Worm (Caenorhabditis elegans) whole organism, L2 larva: Measurements from ENCODE around the gene K10G6.9.
A peak's percentile ranks its signal among the peaks of the same experiment; 100 is the strongest.

ENCODE experiments used
- C34F6.9 ChIP-seq: fragments of 150-350 bp; optimal IDR thresholded peaks from 2 replicates; lab custom pipeline; 2014; ENCODE audit warnings: missing biosample characterization, missing genetic modification characterization
- F13H6.1 ChIP-seq: sonication (generic microtip); optimal IDR thresholded peaks from 2 replicates; lab custom pipeline; 2016; ENCODE audit warnings: missing genetic modification characterization, missing compliant biosample characterization
- R02D3.7 ChIP-seq: fragments of 150-350 bp; optimal IDR thresholded peaks from 2 replicates; lab custom pipeline; 2014; ENCODE audit warnings: missing biosample characterization, missing genetic modification characterization
- Y55F3AM.14 ChIP-seq: fragments of 200-800 bp; sonication (Bioruptor generic); optimal IDR thresholded peaks from 2 replicates; lab custom pipeline; 2018; ENCODE audit warnings: mild to moderate bottlenecking, missing genetic modification characterization, missing compliant biosample characterization
- ZK546.5 ChIP-seq: sonication (generic microtip); optimal IDR thresholded peaks from 2 replicates; lab custom pipeline; 2017; ENCODE audit warnings: missing biosample characterization, missing genetic modification characterization
- alr-1 ChIP-seq: fragments of 150-350 bp; optimal IDR thresholded peaks from 2 replicates; lab custom pipeline; 2014; ENCODE audit warnings: missing biosample characterization, missing genetic modification characterization
- aly-2 ChIP-seq: fragments of 150-350 bp; optimal IDR thresholded peaks from 2 replicates; lab custom pipeline; 2014; ENCODE audit warnings: missing biosample characterization, missing genetic modification characterization
- ama-1 ChIP-seq: fragments of 150-350 bp; optimal IDR thresholded peaks from 2 replicates; lab custom pipeline; 2018; ENCODE audit warnings: inconsistent platforms
- blmp-1 ChIP-seq: sonication (generic microtip); optimal IDR thresholded peaks from 2 replicates; lab custom pipeline; 2017; ENCODE audit warnings: missing genetic modification characterization, mild to moderate bottlenecking, missing compliant biosample characterization, antibody characterized with exemption, moderate library complexity; ENCODE audit not compliant: insufficient read depth
- ceh-16 ChIP-seq: fragments of 150-350 bp; optimal IDR thresholded peaks from 2 replicates; lab custom pipeline; 2014; ENCODE audit warnings: missing biosample characterization, missing genetic modification characterization
- crh-2 ChIP-seq: sonication (generic microtip); optimal IDR thresholded peaks from 2 replicates; lab custom pipeline; 2017; ENCODE audit warnings: missing biosample characterization, missing genetic modification characterization
- dmd-4 ChIP-seq: sonication (generic microtip); optimal IDR thresholded peaks from 2 replicates; lab custom pipeline; 2017; ENCODE audit warnings: missing biosample characterization, missing genetic modification characterization
- egl-27 ChIP-seq: sonication (generic microtip); optimal IDR thresholded peaks from 3 replicates; lab custom pipeline; 2017; ENCODE audit warnings: missing biosample characterization, missing genetic modification reagents, missing genetic modification characterization
- elt-1 ChIP-seq: fragments of 150-350 bp; optimal IDR thresholded peaks from 2 replicates; lab custom pipeline; 2014; ENCODE audit warnings: missing biosample characterization, missing genetic modification characterization
- elt-3 ChIP-seq: sonication (generic microtip); optimal IDR thresholded peaks from 2 replicates; lab custom pipeline; 2017; ENCODE audit warnings: missing biosample characterization, missing genetic modification characterization
- fos-1 ChIP-seq: fragments of 150-350 bp; optimal IDR thresholded peaks from 2 replicates; lab custom pipeline; 2014; ENCODE audit warnings: missing biosample characterization, missing genetic modification characterization
- gmeb-1 ChIP-seq: fragments of 150-350 bp; optimal IDR thresholded peaks from 2 replicates; lab custom pipeline; 2014; ENCODE audit warnings: missing biosample characterization, missing genetic modification characterization
- lin-11 ChIP-seq: fragments of 150-350 bp; sonication (generic microtip); optimal IDR thresholded peaks from 2 replicates; lab custom pipeline; 2014; ENCODE audit warnings: missing biosample characterization, missing genetic modification characterization, inconsistent platforms, mixed read lengths
- lin-13 ChIP-seq: fragments of 150-350 bp; optimal IDR thresholded peaks from 2 replicates; lab custom pipeline; 2014; ENCODE audit warnings: missing biosample characterization, missing genetic modification reagents, missing genetic modification characterization
- lin-39 ChIP-seq: fragments of 150-350 bp; optimal IDR thresholded peaks from 2 replicates; lab custom pipeline; 2014; ENCODE audit warnings: missing biosample characterization, missing genetic modification reagents, missing genetic modification characterization
- lsy-2 ChIP-seq, 2 experiments: fragments of 150-350 bp in 1 of 2; sonication (generic microtip) in 1 of 2; optimal IDR thresholded peaks; 2 replicates each; lab custom pipeline; 2014 to 2017; ENCODE audit warnings: missing biosample characterization in 2 of 2, missing genetic modification characterization in 2 of 2
- mab-5 ChIP-seq: fragments of 150-350 bp; optimal IDR thresholded peaks from 2 replicates; lab custom pipeline; 2014; ENCODE audit warnings: missing biosample characterization, missing genetic modification characterization
- mbf-1 ChIP-seq: sonication (generic microtip); optimal IDR thresholded peaks from 2 replicates; lab custom pipeline; 2017; ENCODE audit warnings: missing biosample characterization, missing genetic modification characterization
- mdl-1 ChIP-seq, 2 experiments: fragments of 150-350 bp in 1 of 2; sonication (generic microtip) in 1 of 2; optimal IDR thresholded peaks; 2 replicates each; lab custom pipeline; 2017; ENCODE audit warnings: missing biosample characterization in 2 of 2, missing genetic modification characterization in 2 of 2
- nhr-10 ChIP-seq: sonication (generic microtip); optimal IDR thresholded peaks from 2 replicates; lab custom pipeline; 2017; ENCODE audit warnings: missing biosample characterization, missing genetic modification characterization
- nhr-11 ChIP-seq: fragments of 150-350 bp; optimal IDR thresholded peaks from 2 replicates; lab custom pipeline; 2014; ENCODE audit warnings: missing biosample characterization, missing genetic modification characterization
- nhr-12 ChIP-seq: fragments of 150-350 bp; optimal IDR thresholded peaks from 2 replicates; lab custom pipeline; 2014; ENCODE audit warnings: missing biosample characterization, missing genetic modification characterization
- nhr-129 ChIP-seq: fragments of 150-350 bp; optimal IDR thresholded peaks from 2 replicates; lab custom pipeline; 2014; ENCODE audit warnings: missing biosample characterization, missing genetic modification characterization
- nhr-21 ChIP-seq: fragments of 150-350 bp; optimal IDR thresholded peaks from 2 replicates; lab custom pipeline; 2014; ENCODE audit warnings: missing biosample characterization, missing genetic modification characterization
- nhr-23 ChIP-seq: fragments of 150-350 bp; optimal IDR thresholded peaks from 2 replicates; lab custom pipeline; 2014; ENCODE audit warnings: missing biosample characterization, missing genetic modification reagents, missing genetic modification characterization
- nhr-237 ChIP-seq: fragments of 150-350 bp; optimal IDR thresholded peaks from 2 replicates; lab custom pipeline; 2014; ENCODE audit warnings: missing biosample characterization, missing genetic modification characterization
- nhr-6 ChIP-seq: fragments of 150-350 bp; optimal IDR thresholded peaks from 2 replicates; lab custom pipeline; 2014; ENCODE audit warnings: missing biosample characterization, missing genetic modification characterization
- nhr-77 ChIP-seq: fragments of 150-350 bp; optimal IDR thresholded peaks from 2 replicates; lab custom pipeline; 2014; ENCODE audit warnings: missing biosample characterization, missing genetic modification characterization
- sem-4 ChIP-seq: fragments of 150-350 bp; optimal IDR thresholded peaks from 2 replicates; lab custom pipeline; 2014; ENCODE audit warnings: missing biosample characterization, missing genetic modification reagents, missing genetic modification characterization
- skn-1 ChIP-seq: sonication (generic microtip); optimal IDR thresholded peaks from 2 replicates; lab custom pipeline; 2017; ENCODE audit warnings: missing biosample characterization, missing genetic modification characterization
- sma-3 ChIP-seq: sonication (generic microtip); optimal IDR thresholded peaks from 2 replicates; lab custom pipeline; 2016; ENCODE audit warnings: missing genetic modification reagents, missing genetic modification characterization, missing compliant biosample characterization
- sma-9 ChIP-seq, 2 experiments: fragments of 150-350 bp in 1 of 2; sonication (generic microtip) in 1 of 2; optimal IDR thresholded peaks; 2 replicates each; lab custom pipeline; 2014 to 2016; ENCODE audit warnings: missing genetic modification characterization in 2 of 2, mild to moderate bottlenecking in 1 of 2, missing biosample characterization in 1 of 2, missing compliant biosample characterization in 1 of 2, missing genetic modification reagents in 1 of 2, moderate library complexity in 1 of 2
- unc-39 ChIP-seq: fragments of 150-350 bp; optimal IDR thresholded peaks from 2 replicates; lab custom pipeline; 2014; ENCODE audit warnings: missing biosample characterization, missing genetic modification characterization
- unc-55 ChIP-seq: fragments of 150-350 bp; sonication (generic microtip); optimal IDR thresholded peaks from 3 replicates; lab custom pipeline; 2014; ENCODE audit warnings: missing biosample characterization, missing genetic modification reagents, missing genetic modification characterization
- unc-62 ChIP-seq: fragments of 150-350 bp; optimal IDR thresholded peaks from 2 replicates; lab custom pipeline; 2014; ENCODE audit warnings: missing biosample characterization, missing genetic modification reagents, missing genetic modification characterization
- ztf-11 ChIP-seq: sonication (generic microtip); optimal IDR thresholded peaks from 2 replicates; lab custom pipeline; 2017; ENCODE audit warnings: missing biosample characterization, missing genetic modification characterization
- ztf-4 ChIP-seq: fragments of 150-350 bp; optimal IDR thresholded peaks from 2 replicates; lab custom pipeline; 2014; ENCODE audit warnings: missing biosample characterization, missing genetic modification characterization

The K10G6.9 gene

DNA sequence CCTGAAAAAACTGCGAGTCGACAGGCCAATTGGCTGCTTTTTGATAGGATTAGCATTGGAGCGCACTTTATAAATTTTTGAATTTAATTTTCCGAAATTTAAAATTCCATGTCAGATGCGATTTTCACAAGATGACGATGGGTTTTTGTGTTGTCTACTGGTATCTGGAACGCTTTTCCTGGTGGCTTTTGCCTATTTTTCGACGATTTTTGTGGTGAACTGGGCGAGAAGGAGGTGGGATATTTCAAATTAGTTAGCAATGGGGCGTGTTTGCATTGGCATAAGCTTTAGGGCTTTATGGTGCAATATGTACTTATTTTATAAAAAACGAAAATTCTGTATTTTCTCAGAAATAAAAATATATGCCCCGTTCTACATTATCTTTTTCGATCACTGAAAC lies at the start of gene K10G6.9:
K10G6.9 (plus strand) TSS at position 110 of the 400 bp plus-strand sequence.
- TF ChIP-seq ama-1 (lab: Kevin White, UChicago) (peak; percentile 62), mab-5 (tag; lab: Kevin White, UChicago) (no peak), gmeb-1 (tag; lab: Kevin White, UChicago) (no peak)
- TF ChIP-seq, all 48 proteins: peak for 1

DNA sequence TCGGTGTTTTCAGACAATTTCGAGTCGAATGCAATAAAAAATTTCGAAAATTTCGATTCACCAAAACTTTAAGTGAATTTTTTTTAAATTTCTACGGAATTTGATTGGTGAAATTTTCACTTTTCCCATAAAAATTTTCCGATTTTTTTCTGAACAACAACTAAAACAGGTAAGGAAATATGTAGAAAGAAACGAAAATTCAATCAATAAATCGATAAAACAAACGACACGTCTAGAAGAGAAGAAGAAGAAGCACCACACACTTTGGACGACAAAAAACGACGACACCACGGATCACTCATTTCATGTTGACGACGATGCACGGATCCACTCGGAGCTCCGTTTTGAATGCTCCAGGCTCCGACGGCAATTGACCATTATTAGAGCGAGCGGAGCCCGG lies 49.4 kb upstream of the K10G6.9 start:
- TF ChIP-seq alr-1 (tag; lab: Kevin White, UChicago), result no peak
- no peak for TF ChIP-seq sma-9 (GFP tag; optimal IDR thresholded peaks at IDR 0.05; lab: Kevin White, UChicago)
- no peak for TF ChIP-seq sma-9 (tag; optimal IDR thresholded peaks at IDR 0.05; lab: Kevin White, UChicago)
- TF ChIP-seq nhr-11 (tag; lab: Kevin White, UChicago), result no peak
- TF ChIP-seq dmd-4 (tag; lab: Kevin White, UChicago), result no peak
- TF ChIP-seq crh-2 (tag; lab: Kevin White, UChicago), result no peak
- no peak for TF ChIP-seq egl-27 (tag; lab: Kevin White, UChicago)
- TF ChIP-seq lin-39, result no peak
- no peak for TF ChIP-seq nhr-10 (tag; lab: Kevin White, UChicago)
- no peak for TF ChIP-seq blmp-1 (tag; lab: Kevin White, UChicago)
- no peak for TF ChIP-seq lsy-2 (tag; optimal IDR thresholded peaks at IDR 0.05; lab: Kevin White, UChicago)
- no peak for TF ChIP-seq gmeb-1 (tag; lab: Kevin White, UChicago)
- no peak for TF ChIP-seq nhr-129
- no peak for TF ChIP-seq mbf-1 (tag; lab: Kevin White, UChicago)
- no peak for TF ChIP-seq nhr-23 (tag; lab: Kevin White, UChicago)
- no peak for TF ChIP-seq Y55F3AM.14 (GFP tag; lab: Kevin White, UChicago)
- no peak for TF ChIP-seq ceh-16 (tag; lab: Kevin White, UChicago)
- TF ChIP-seq nhr-77 (tag; lab: Kevin White, UChicago), result no peak
- no peak for TF ChIP-seq aly-2 (tag; lab: Kevin White, UChicago)
- no peak for TF ChIP-seq skn-1 (tag; lab: Kevin White, UChicago)

DNA sequence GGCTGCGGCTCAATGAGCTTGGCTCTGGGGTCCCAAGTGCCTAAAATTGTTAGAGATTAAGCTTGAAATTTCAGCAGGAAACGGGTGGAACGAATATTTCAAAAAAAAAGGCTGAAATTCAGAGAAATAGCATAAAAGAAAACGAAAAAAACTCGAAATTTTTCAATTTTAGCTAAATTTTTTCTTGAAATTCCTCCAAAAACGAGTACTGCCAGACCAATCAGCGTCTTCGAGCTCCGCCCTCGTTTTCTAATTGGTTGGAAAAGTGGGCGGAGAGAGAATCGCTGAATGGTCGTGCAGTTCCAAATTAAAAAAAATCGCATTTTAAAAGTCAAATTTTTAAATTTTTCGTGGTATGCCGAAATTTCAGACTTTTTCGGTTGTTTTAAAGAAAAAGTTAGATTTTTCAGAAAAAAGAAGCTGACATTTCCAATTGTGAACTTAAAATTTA lies 44.1 kb upstream of the K10G6.9 start, which contains the start of gene plpp-1.1:
plpp-1.1 (minus strand) TSS at position 51 of the 451 bp plus-strand sequence.
- no peak for TF ChIP-seq sma-3 (GFP tag; lab: Kevin White, UChicago)
- no peak for TF ChIP-seq nhr-77 (tag; lab: Kevin White, UChicago)
- no peak for TF ChIP-seq nhr-6 (tag; lab: Kevin White, UChicago)
- TF ChIP-seq lin-13 (GFP tag; lab: Kevin White, UChicago), result no peak
- TF ChIP-seq unc-55 (GFP tag; lab: Kevin White, UChicago), result no peak

DNA sequence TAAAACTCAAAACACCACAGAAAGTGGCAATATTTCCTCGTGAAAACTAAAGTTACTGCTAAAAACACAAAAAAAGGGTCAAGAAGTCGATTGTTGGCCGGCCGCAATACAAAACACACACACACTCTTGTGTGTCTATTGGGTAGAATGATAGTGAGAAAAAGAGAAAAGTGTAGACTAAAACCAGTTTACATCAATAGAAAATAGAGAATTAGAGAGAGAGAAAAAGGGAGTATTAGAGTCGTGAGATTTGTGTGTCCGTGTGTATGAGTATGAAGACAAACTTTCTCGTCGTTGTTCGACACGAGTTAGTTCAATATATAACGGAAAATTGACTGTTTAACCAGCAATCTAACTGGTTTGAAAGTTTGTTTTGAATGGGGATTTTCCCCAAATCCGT lies 42.6 kb upstream of the K10G6.9 start:
- no peak for TF ChIP-seq dmd-4 (tag; lab: Kevin White, UChicago)
- no peak for TF ChIP-seq unc-62 (GFP tag; lab: Kevin White, UChicago)
- TF ChIP-seq nhr-129, result peak; percentile 73
- no peak for TF ChIP-seq Y55F3AM.14 (GFP tag; lab: Kevin White, UChicago)
- no peak for TF ChIP-seq aly-2 (tag; lab: Kevin White, UChicago)
- TF ChIP-seq sma-3 (GFP tag; lab: Kevin White, UChicago), result peak; percentile 17
- peak; percentile 66 for TF ChIP-seq blmp-1 (tag; lab: Kevin White, UChicago)
- no peak for TF ChIP-seq skn-1 (tag; lab: Kevin White, UChicago)
- TF ChIP-seq F13H6.1, result peak; percentile 72
- no peak for TF ChIP-seq ztf-11 (tag; lab: Kevin White, UChicago)
- no peak for TF ChIP-seq lin-39
- no peak for TF ChIP-seq lin-13 (GFP tag; lab: Kevin White, UChicago)
- TF ChIP-seq ztf-4, result no peak
- TF ChIP-seq mbf-1 (tag; lab: Kevin White, UChicago), result no peak
- no peak for TF ChIP-seq alr-1 (tag; lab: Kevin White, UChicago)
- TF ChIP-seq nhr-10 (tag; lab: Kevin White, UChicago), result no peak
- no peak for TF ChIP-seq ceh-16 (tag; lab: Kevin White, UChicago)
- no peak for TF ChIP-seq gmeb-1 (tag; lab: Kevin White, UChicago)
- TF ChIP-seq lsy-2 (tag; optimal IDR thresholded peaks at IDR 0.05; lab: Kevin White, UChicago), result peak in 1 of 2 experiments; percentile 17
- no peak for TF ChIP-seq nhr-21 (tag; lab: Kevin White, UChicago)
- no peak for TF ChIP-seq elt-1
- no peak for TF ChIP-seq sem-4
- TF ChIP-seq ZK546.5, result no peak
- peak; percentile 27 for TF ChIP-seq crh-2 (tag; lab: Kevin White, UChicago)
- TF ChIP-seq elt-3 (tag; lab: Kevin White, UChicago), result no peak
- TF ChIP-seq nhr-12, result no peak
- no peak for TF ChIP-seq lin-11
- peak; percentile 56 for TF ChIP-seq sma-9 (GFP tag; optimal IDR thresholded peaks at IDR 0.05; lab: Kevin White, UChicago)
- no peak for TF ChIP-seq sma-9 (tag; optimal IDR thresholded peaks at IDR 0.05; lab: Kevin White, UChicago)
- TF ChIP-seq mab-5 (tag; lab: Kevin White, UChicago), result no peak
- no peak for TF ChIP-seq R02D3.7 (tag; lab: Kevin White, UChicago)
- TF ChIP-seq ama-1 (lab: Kevin White, UChicago), result no peak
- TF ChIP-seq nhr-23 (tag; lab: Kevin White, UChicago), result no peak
- TF ChIP-seq unc-55 (GFP tag; lab: Kevin White, UChicago), result peak; percentile 43
- no peak for TF ChIP-seq mdl-1 (tag; optimal IDR thresholded peaks at IDR 0.05; lab: Kevin White, UChicago)
- peak; percentile 35 for TF ChIP-seq C34F6.9 (tag; lab: Kevin White, UChicago)
- TF ChIP-seq nhr-11 (tag; lab: Kevin White, UChicago), result no peak
- no peak for TF ChIP-seq unc-39 (tag; lab: Kevin White, UChicago)
- TF ChIP-seq fos-1, result peak; percentile 67
- no peak for TF ChIP-seq nhr-237 (tag; lab: Kevin White, UChicago)
- TF ChIP-seq egl-27 (tag; lab: Kevin White, UChicago), result no peak
